Worm (Caenorhabditis elegans): ENCODE data around the gene B0496.2.
A peak's percentile ranks its signal among the peaks of the same experiment; 100 is the strongest.

B0496.2 gene

DNA sequence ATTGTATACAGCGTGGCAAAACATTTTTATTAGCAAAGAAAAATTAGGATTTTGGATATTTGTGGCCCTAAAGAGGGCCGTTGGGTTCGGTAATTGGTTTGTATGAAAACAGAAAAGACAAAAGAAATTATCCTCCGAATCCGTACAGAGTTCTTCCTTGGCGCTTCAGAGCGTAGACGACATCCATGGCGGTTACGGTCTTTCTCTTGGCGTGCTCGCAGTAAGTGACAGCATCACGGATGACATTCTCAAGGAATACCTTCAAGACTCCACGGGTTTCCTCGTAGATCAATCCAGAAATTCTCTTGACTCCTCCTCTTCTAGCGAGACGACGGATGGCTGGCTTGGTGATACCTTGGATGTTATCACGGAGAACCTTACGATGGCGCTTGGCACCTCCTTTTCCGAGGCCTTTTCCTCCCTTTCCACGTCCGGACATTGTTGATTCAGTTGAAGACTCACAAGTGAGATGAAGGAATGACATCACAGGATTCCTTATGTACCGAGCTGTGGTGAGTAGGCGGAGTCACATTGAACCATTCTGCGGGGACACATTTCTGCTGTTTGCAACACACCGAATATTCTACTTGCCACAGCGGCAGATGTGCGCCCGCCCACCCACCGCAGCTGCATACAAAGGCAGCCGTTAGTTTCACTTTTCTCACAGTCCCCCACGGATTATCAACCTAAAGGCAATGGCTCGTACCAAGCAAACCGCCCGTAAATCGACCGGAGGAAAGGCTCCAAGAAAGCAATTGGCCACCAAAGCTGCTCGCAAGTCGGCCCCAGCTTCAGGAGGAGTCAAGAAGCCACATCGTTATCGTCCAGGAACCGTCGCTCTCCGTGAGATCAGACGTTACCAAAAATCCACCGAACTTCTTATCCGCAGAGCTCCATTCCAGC is 40.1 kb downstream of the B0496.2 start, which contains the start of the genes his-60 and his-59 (continued):
- TF ChIP-seq snpc-3.4 (tag; optimal IDR thresholded peaks at IDR 0.05) (peak; percentile 51), ceh-100 (GFP tag; IDR thresholded peaks at IDR 0.05) (no peak; the same call in 1 of the 2 replicates), athp-1 (tag; optimal IDR thresholded peaks at IDR 0.05) (peak; percentile 48), die-1 (tag; optimal IDR thresholded peaks at IDR 0.05) (peak; percentile 43), B0035.1 (tag; optimal IDR thresholded peaks at IDR 0.05) (no peak), rec-8 (tag; optimal IDR thresholded peaks at IDR 0.05) (peak in 1 of 2 experiments; percentile 77), F10E7.11 (tag; optimal IDR thresholded peaks at IDR 0.05) (no peak), cebp-2 (GFP tag; IDR thresholded peaks at IDR 0.05) (0 out of 2 replicates have a peak, but pooled peaks have one; percentile 58), ztf-22 (GFP tag; optimal IDR thresholded peaks at IDR 0.05) (no peak), lin-26 (GFP tag; IDR thresholded peaks at IDR 0.05) (peak; percentile 95), unc-130 (GFP tag; optimal IDR thresholded peaks at IDR 0.05) (peak; percentile 7), Y56A3A.18 (GFP tag; IDR thresholded peaks at IDR 0.05) (no peak), C17E4.6 (GFP tag; IDR thresholded peaks at IDR 0.05) (0 out of 2 replicates have a peak, but pooled peaks have one; percentile 18), tlf-1 (GFP tag; optimal IDR thresholded peaks at IDR 0.05) (peak; percentile 76), ceh-91 (GFP tag; IDR thresholded peaks at IDR 0.05) (no peak; the same call in 1 of the 2 replicates), tbx-9 (tag; optimal IDR thresholded peaks at IDR 0.05; ENCODE audit: borderline replicate concordance) (no peak), let-526 (GFP tag; IDR thresholded peaks at IDR 0.05) (no peak), mxl-1 (tag; optimal IDR thresholded peaks at IDR 0.05) (no peak), B0261.1 (tag; optimal IDR thresholded peaks at IDR 0.05) (no peak), D2030.7 (GFP tag; IDR thresholded peaks at IDR 0.05) (peak; percentile 39; the same call in 1 of the 2 replicates), nfyb-1 (GFP tag; IDR thresholded peaks at IDR 0.05) (no peak), ceh-27 (GFP tag; optimal IDR thresholded peaks at IDR 0.05) (peak; percentile 13), attf-5 (GFP tag; optimal IDR thresholded peaks at IDR 0.05) (peak; percentile 9), T07F8.4 (tag; optimal IDR thresholded peaks at IDR 0.05) (peak; percentile 31), ets-4 (GFP tag; optimal IDR thresholded peaks at IDR 0.05) (no peak), bed-1 (GFP tag; IDR thresholded peaks at IDR 0.05) (no peak)

DNA sequence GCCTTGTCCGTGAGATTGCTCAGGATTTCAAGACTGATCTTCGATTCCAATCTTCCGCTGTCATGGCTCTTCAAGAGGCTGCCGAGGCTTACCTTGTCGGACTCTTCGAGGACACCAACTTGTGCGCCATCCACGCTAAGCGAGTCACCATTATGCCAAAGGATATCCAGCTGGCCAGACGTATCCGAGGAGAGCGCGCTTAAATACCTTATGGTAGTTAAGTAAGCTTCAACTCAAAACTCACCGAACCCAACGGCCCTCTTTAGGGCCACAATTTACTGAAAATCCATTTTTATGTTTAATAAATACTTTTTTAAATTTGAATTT is 40.8 kb downstream of the B0496.2 start:
- TF ChIP-seq nhr-120 (GFP tag; IDR thresholded peaks at IDR 0.05), result no peak
- peak; percentile 13; the same call in 1 of the 2 replicates for TF ChIP-seq F39B2.1 (GFP tag; IDR thresholded peaks at IDR 0.05)
- TF ChIP-seq egl-18 (GFP tag; IDR thresholded peaks at IDR 0.05), result no peak
- TF ChIP-seq F52B5.7 (tag; optimal IDR thresholded peaks at IDR 0.05), result no peak
- no peak for TF ChIP-seq B0261.1 (tag; optimal IDR thresholded peaks at IDR 0.05)
- no peak for TF ChIP-seq ztf-26 (tag; optimal IDR thresholded peaks at IDR 0.05)
- TF ChIP-seq F55B11.4 (tag; optimal IDR thresholded peaks at IDR 0.05; ENCODE audit: borderline replicate concordance, insufficient read depth), result no peak
- TF ChIP-seq lin-26 (GFP tag; IDR thresholded peaks at IDR 0.05), result peak; percentile 84
- no peak for TF ChIP-seq pha-4 (tag; optimal IDR thresholded peaks at IDR 0.05)
- no peak for TF ChIP-seq sptf-2 (GFP tag; optimal IDR thresholded peaks at IDR 0.05)
- TF ChIP-seq athp-1 (tag; optimal IDR thresholded peaks at IDR 0.05), result peak; percentile 27
- TF ChIP-seq mxl-1 (tag; optimal IDR thresholded peaks at IDR 0.05), result no peak
- no peak for TF ChIP-seq F49E8.2 (tag; optimal IDR thresholded peaks at IDR 0.05; ENCODE audit: insufficient read depth)
- no peak for TF ChIP-seq hlh-26 (GFP tag; conservative IDR thresholded peaks at IDR 0.05)
- no peak for TF ChIP-seq C06A6.2 (GFP tag; conservative IDR thresholded peaks at IDR 0.05)
- peak; percentile 91 for TF ChIP-seq hrde-1 (tag; optimal IDR thresholded peaks at IDR 0.05; ENCODE audit: borderline replicate concordance)
- no peak for TF ChIP-seq gei-17 (GFP tag; optimal IDR thresholded peaks at IDR 0.05)
- peak; percentile 3 for TF ChIP-seq xnd-1 (tag; optimal IDR thresholded peaks at IDR 0.05)
- TF ChIP-seq ztf-25 (GFP tag; IDR thresholded peaks at IDR 0.05), result no peak
- peak; percentile 57; the same call in 1 of the 2 replicates for TF ChIP-seq ekl-4 (GFP tag; IDR thresholded peaks at IDR 0.05)
- TF ChIP-seq nfya-2 (GFP tag; IDR thresholded peaks at IDR 0.05), result no peak
- TF ChIP-seq rec-8 (tag; optimal IDR thresholded peaks at IDR 0.05), result peak in 1 of 2 experiments; percentile 32
- TF ChIP-seq snpc-1.1 (tag; optimal IDR thresholded peaks at IDR 0.05; ENCODE audit: insufficient read depth), result no peak
- TF ChIP-seq die-1 (tag; optimal IDR thresholded peaks at IDR 0.05), result peak; percentile 53
- TF ChIP-seq lin-54 (GFP tag; optimal IDR thresholded peaks at IDR 0.05), result peak; percentile 35

Measured in whole organism, young adult.